Worm (Caenorhabditis elegans): Measurements from ENCODE around the gene F38A5.8.

F38A5.8 gene

ce11 chrIV:6602376-6602775 is 2.8 kb downstream of the F38A5.8 start, which contains the start of gene F15B10.3:
Gene F15B10.3, plus strand, starts transcription at chrIV:6602676.
- TF ChIP-seq tlp-1 (tag; optimal IDR thresholded peaks at IDR 0.05) (no peak), unc-98 (GFP tag; IDR thresholded peaks at IDR 0.05) (no peak), skn-1 (tag; optimal IDR thresholded peaks at IDR 0.05) (no peak), zip-4 (GFP tag; optimal IDR thresholded peaks at IDR 0.05) (no peak), fkh-8 (tag; optimal IDR thresholded peaks at IDR 0.05) (no peak), ceh-8 (GFP tag; optimal IDR thresholded peaks at IDR 0.05) (no peak), mdl-1 (tag; optimal IDR thresholded peaks at IDR 0.05) (no peak), mef-2 (tag; optimal IDR thresholded peaks at IDR 0.05) (no peak), lsy-2 (tag; optimal IDR thresholded peaks at IDR 0.05) (no peak), lin-15B (tag; optimal IDR thresholded peaks at IDR 0.05) (no peak), vab-15 (tag; optimal IDR thresholded peaks at IDR 0.05) (no peak), grh-1 (GFP tag; IDR thresholded peaks at IDR 0.05) (no peak), nhr-76 (tag; optimal IDR thresholded peaks at IDR 0.05) (no peak), ets-5 (GFP tag; IDR thresholded peaks at IDR 0.05) (no peak)

DNA sequence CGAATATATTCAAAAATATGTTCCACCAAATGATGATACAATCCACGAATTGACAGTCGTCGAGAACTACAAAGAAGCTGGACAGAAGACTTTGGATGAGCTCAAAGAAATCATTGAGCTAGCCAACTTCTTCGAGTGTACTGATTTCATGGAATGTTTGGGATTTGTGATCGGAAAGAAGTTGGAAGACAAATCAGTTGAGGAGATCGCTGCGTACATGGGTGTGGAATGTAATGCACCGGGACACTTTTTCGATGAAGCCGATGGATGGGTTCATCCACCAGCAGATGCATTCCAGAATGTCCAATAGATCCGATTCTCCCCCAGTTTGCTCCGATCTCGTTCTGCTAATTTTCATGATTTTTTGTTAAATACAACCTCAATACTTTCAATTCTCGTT is 4.0 kb downstream of the F38A5.8 start:
- TF ChIP-seq aly-2 (tag; optimal IDR thresholded peaks at IDR 0.05) (no peak), elt-3 (tag; optimal IDR thresholded peaks at IDR 0.05) (no peak), efl-1 (optimal IDR thresholded peaks at IDR 0.05) (no peak), efl-1 (GFP tag; optimal IDR thresholded peaks at IDR 0.05 in 1 of 2) (peak in 1 of 2 experiments; percentile 43), F16B12.6 (tag; optimal IDR thresholded peaks at IDR 0.05) (no peak), hlh-17 (GFP tag; optimal IDR thresholded peaks at IDR 0.05; ENCODE audit: borderline replicate concordance) (no peak)

- TF ChIP-seq snu-23 (GFP tag; optimal IDR thresholded peaks at IDR 0.05) (no peak), grh-1 (GFP tag; IDR thresholded peaks at IDR 0.05) (peak; percentile 63), nhr-85 (tag) (peak; percentile 61), alr-1 (tag; optimal IDR thresholded peaks at IDR 0.05; ENCODE audit: borderline replicate concordance) (no peak)
These were observed 6.3 kb downstream of the F38A5.8 start, which contains the start of gene nstp-2 for ce11 chrIV:6605863-6606262. Gene nstp-2, minus strand, starts transcription at chrIV:6606188.

DNA sequence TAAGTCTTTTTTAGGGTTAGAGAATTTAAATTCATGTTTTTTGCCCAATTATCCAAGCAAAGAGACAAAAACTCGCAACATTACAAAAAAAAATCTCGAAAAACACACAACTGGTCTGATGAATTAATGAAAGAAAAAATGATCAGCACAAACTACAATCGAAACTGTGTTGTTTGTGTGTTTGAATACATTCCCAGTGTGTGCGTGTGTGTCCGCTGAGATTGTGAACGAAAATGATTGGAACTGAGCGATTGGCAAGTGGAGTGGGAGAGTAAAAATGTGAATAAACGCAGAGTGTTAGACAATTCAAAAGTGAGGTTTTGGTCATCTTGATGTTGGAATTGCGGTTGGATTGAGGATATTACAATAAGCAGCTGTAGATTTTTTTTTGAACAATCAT is 7.0 kb downstream of the F38A5.8 start:
- TF ChIP-seq snu-23 (GFP tag; optimal IDR thresholded peaks at IDR 0.05) = peak; percentile 12
- peak; percentile 48 for TF ChIP-seq blmp-1 (tag; optimal IDR thresholded peaks at IDR 0.05)
- peak; percentile 56 for TF ChIP-seq lin-14 (GFP tag; optimal IDR thresholded peaks at IDR 0.05)
- TF ChIP-seq pax-3 (tag; optimal IDR thresholded peaks at IDR 0.05) = no peak
- no peak for TF ChIP-seq pqm-1 (tag; optimal IDR thresholded peaks at IDR 0.05)
- no peak for TF ChIP-seq efl-1 (optimal IDR thresholded peaks at IDR 0.05)
- TF ChIP-seq efl-1 (GFP tag; optimal IDR thresholded peaks at IDR 0.05 in 1 of 2) = peak in 1 of 2 experiments; percentile 62

ce11 chrIV:6607059-6607458 is 7.5 kb downstream of the F38A5.8 start:
- TF ChIP-seq nhr-85 (tag) (peak; percentile 60), mep-1 (tag; optimal IDR thresholded peaks at IDR 0.05) (no peak), elt-3 (tag; optimal IDR thresholded peaks at IDR 0.05) (peak in 1 of 6 experiments; percentile 33), grh-1 (GFP tag; IDR thresholded peaks at IDR 0.05) (no peak), aha-1 (tag; optimal IDR thresholded peaks at IDR 0.05) (no peak)

DNA sequence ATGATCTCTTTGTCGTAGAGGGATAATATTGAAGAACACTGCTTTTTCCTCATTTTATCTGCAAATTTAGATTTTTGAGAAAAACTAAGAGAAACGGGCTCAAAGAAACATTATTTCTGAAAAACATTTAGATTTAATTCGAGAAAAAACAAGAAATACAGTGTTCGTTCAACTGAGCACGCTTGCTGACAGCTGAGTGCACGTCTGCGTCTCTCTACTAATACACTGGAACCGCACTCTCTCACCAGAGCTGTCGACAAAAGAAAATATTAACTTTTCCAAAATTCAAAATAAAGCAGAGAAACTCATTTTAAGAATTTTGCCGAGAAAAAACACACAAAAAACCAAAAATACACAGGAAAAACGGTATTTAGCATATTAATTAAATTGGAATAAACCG is 13.7 kb downstream of the F38A5.8 start, which contains the start of gene drh-1:
drh-1 (minus strand) TSS at position 58 of the 400 bp plus-strand sequence.
- TF ChIP-seq ces-1 (GFP tag; optimal IDR thresholded peaks at IDR 0.05) = no peak
- peak; percentile 19 to 29 for TF ChIP-seq efl-1 (optimal IDR thresholded peaks at IDR 0.05)
- TF ChIP-seq efl-1 (GFP tag; optimal IDR thresholded peaks at IDR 0.05 in 1 of 2) = no peak
- peak in 1 of 3 experiments; percentile 30 for TF ChIP-seq dpl-1 (GFP tag; optimal IDR thresholded peaks at IDR 0.05)
- no peak for TF ChIP-seq ceh-8 (GFP tag; optimal IDR thresholded peaks at IDR 0.05)
- peak in 1 of 2 experiments; percentile 52 for TF ChIP-seq lsy-2 (tag; optimal IDR thresholded peaks at IDR 0.05)
- no peak for TF ChIP-seq nhr-19 (GFP tag; conservative IDR thresholded peaks at IDR 0.05)
- peak in 1 of 2 experiments; percentile 6 for TF ChIP-seq lin-35 (GFP tag; optimal IDR thresholded peaks at IDR 0.05)
- peak; percentile 50 for TF ChIP-seq lin-14 (GFP tag; optimal IDR thresholded peaks at IDR 0.05)
